Worm (Caenorhabditis elegans): Measurements from ENCODE around the gene ipla-5.

- no peak for TF ChIP-seq dao-5 (tag; optimal IDR thresholded peaks at IDR 0.05)
- TF ChIP-seq him-1 (tag; optimal IDR thresholded peaks at IDR 0.05): no peak
- no peak for TF ChIP-seq W03F9.2 (tag; optimal IDR thresholded peaks at IDR 0.05)
Observed at ce11 chrIV:8764567-8764966, 49.5 kb downstream of the ipla-5 start, which contains the start of gene cdc-50.B.

Measured in whole organism, L4/young adult.